Fruit fly (Drosophila melanogaster) Kc167 (cell line): Measurements from ENCODE around the gene cnc.

ENCODE experiments used
- Myc ChIP-seq: fragments of >200 bp; optimal IDR thresholded peaks from 2 replicates; lab custom pipeline; 2017; ENCODE audit warnings: missing external identifiers
- Sin3A ChIP-seq: fragments of >200 bp; optimal IDR thresholded peaks from 2 replicates; lab custom pipeline; 2018; ENCODE audit warnings: missing external identifiers
- h ChIP-seq: fragments of >200 bp; optimal IDR thresholded peaks from 3 replicates; lab custom pipeline; 2018; ENCODE audit warnings: missing external identifiers
- insv ChIP-seq: fragments of >200 bp; optimal IDR thresholded peaks from 3 replicates; lab custom pipeline; 2018; ENCODE audit warnings: missing external identifiers
- psq ChIP-seq: fragments of >200 bp; optimal IDR thresholded peaks from 2 replicates; lab custom pipeline; 2017; ENCODE audit warnings: missing external identifiers
- ttk ChIP-seq: sonication (Bioruptor generic); optimal IDR thresholded peaks from 2 replicates; lab custom pipeline; 2017; ENCODE audit warnings: missing external identifiers

The cnc gene

dm6 chr3R:23226521-23227039, at the start of gene cnc:
cnc (minus strand) TSS chr3R:23226711.
- no peak for TF ChIP-seq h (lab: Kevin White, UChicago)
- no peak for TF ChIP-seq insv (lab: Kevin White, UChicago)
- no peak for TF ChIP-seq psq (lab: Kevin White, UChicago)
- TF ChIP-seq Sin3A (lab: Kevin White, UChicago): no peak
- no peak for TF ChIP-seq ttk (lab: Kevin White, UChicago)
- no peak for TF ChIP-seq Myc (lab: Kevin White, UChicago)

DNA sequence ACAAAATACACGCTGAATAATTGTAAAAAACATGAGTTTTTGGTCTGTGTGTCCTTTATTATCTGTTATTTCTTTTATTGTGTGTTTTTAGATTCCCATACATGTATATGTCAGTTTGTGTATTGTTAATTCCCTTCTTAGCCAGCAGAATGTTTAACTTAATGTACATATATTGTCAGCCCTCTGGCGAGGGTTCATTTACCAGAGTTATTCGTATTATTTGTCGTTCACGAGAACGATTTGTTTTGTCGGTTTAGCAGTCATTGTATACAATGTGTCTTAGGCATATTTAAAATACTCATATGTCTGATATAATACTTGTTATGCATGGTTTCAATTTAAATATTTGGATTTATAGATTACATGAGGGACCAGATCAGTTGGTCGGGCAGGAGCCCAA, 34.1 kb upstream of the cnc start:
- TF ChIP-seq h (lab: Kevin White, UChicago) (no peak), ttk (lab: Kevin White, UChicago) (no peak), psq (lab: Kevin White, UChicago) (no peak), insv (lab: Kevin White, UChicago) (no peak), Sin3A (lab: Kevin White, UChicago) (no peak), Myc (lab: Kevin White, UChicago) (no peak)

- TF ChIP-seq Myc (lab: Kevin White, UChicago): no peak
- TF ChIP-seq psq (lab: Kevin White, UChicago): no peak
- no peak for TF ChIP-seq ttk (lab: Kevin White, UChicago)
- no peak for TF ChIP-seq h (lab: Kevin White, UChicago)
- TF ChIP-seq insv (lab: Kevin White, UChicago): no peak
- no peak for TF ChIP-seq Sin3A (lab: Kevin White, UChicago)
Measured at dm6 chr3R:23258524-23258923, 32.0 kb upstream of the cnc start.

DNA sequence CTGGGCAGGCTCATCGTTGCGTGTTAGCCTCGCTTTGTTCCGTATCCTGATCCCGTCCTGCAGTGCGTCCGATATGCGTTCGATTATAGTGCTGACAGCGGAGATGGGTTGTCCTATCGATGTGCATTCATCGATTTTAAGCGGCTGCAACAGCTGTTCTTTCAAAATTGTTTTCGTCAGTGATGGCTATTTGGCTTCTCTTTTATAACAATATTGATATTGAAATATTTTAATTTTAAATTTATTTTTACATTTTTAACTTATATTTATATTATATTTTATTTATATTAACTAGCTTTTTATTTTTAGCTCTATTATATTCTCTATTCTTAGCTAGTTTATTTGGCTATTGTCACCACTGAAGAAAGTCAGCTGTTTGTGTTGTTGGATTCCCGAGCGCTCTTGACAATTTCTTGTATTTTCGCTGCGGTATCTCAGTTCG, 31.5 kb upstream of the cnc start, which contains the start of the genes wda and Pex11c:
wda (minus strand) TSS at position 102 of the 442 bp plus-strand sequence.
Pex11c (plus strand) TSS at position 380 of the 442 bp plus-strand sequence.
- TF ChIP-seq insv (lab: Kevin White, UChicago) (no peak), psq (lab: Kevin White, UChicago) (no peak)

DNA sequence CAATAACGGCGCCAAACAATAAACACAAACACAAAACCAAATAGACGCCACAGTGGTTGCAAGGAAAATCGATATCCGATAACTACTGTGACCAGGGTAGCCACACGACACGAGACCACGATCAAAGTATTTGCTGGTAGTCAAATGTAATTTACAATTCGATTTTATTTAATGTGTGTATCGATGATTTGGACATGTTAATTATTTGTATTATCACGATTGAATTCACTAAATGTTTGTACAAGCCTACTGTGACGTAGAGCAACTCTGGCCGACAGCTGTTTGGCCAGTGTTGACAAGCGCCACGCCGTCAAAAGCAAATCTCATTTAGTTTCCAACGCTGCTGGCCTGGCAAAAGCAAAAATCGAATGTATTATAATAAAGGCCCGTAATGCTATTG, 24.7 kb upstream of the cnc start, which contains the start of the genes Rad60 and EloA:
Rad60 (minus strand) TSS at position 222 of the 400 bp plus-strand sequence.
EloA (plus strand) TSS at position 308 of the 400 bp plus-strand sequence.
- TF ChIP-seq h (lab: Kevin White, UChicago): no peak
- no peak for TF ChIP-seq psq (lab: Kevin White, UChicago)
- no peak for TF ChIP-seq ttk (lab: Kevin White, UChicago)
- no peak for TF ChIP-seq Sin3A (lab: Kevin White, UChicago)
- TF ChIP-seq Myc (lab: Kevin White, UChicago): no peak
- TF ChIP-seq insv (lab: Kevin White, UChicago): no peak

- TF ChIP-seq Myc (lab: Kevin White, UChicago) (no peak), psq (lab: Kevin White, UChicago) (no peak), ttk (lab: Kevin White, UChicago) (no peak), insv (lab: Kevin White, UChicago) (no peak), h (lab: Kevin White, UChicago) (no peak), Sin3A (lab: Kevin White, UChicago) (no peak)
Measured at dm6 chr3R:23248853-23249573, 22.5 kb upstream of the cnc start, which contains the start of gene CG4467. CG4467 (minus strand) TSS chr3R:23248903.

dm6 chr3R:23239934-23240632, 13.6 kb upstream of the cnc start:
- TF ChIP-seq insv (lab: Kevin White, UChicago) (no peak), ttk (lab: Kevin White, UChicago) (no peak), psq (lab: Kevin White, UChicago) (no peak), Myc (lab: Kevin White, UChicago) (no peak)

DNA sequence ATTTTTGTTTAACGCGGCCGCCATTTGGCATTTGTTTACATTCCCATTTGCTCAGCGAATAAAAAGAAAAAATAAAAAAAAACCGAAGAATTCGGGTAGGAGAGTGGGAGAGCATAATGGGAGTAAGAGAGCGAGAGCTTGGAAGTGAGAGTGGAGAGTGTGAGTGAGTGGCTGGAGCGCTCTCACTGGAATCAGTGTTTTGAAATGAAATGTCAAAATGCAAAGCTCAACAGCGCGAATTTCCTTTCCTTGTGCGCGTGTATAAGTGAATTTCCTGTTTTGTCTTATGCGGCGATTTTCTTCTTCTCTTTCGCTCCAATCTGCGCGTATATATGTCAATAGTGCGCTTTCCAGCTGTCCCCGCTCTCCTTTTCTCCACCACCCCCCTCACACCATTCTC, 12.5 kb upstream of the cnc start:
- TF ChIP-seq psq (lab: Kevin White, UChicago) (no peak), h (lab: Kevin White, UChicago) (no peak), Myc (lab: Kevin White, UChicago) (no peak), insv (lab: Kevin White, UChicago) (no peak), ttk (lab: Kevin White, UChicago) (no peak), Sin3A (lab: Kevin White, UChicago) (no peak)

- TF ChIP-seq insv (lab: Kevin White, UChicago): no peak
Measured at dm6 chr3R:23228605-23229264, 2.2 kb upstream of the cnc start.

- TF ChIP-seq insv (lab: Kevin White, UChicago): no peak
- TF ChIP-seq Myc (lab: Kevin White, UChicago): no peak
- TF ChIP-seq ttk (lab: Kevin White, UChicago): no peak
- no peak for TF ChIP-seq psq (lab: Kevin White, UChicago)
- TF ChIP-seq h (lab: Kevin White, UChicago): no peak
- TF ChIP-seq Sin3A (lab: Kevin White, UChicago): no peak
Measured at dm6 chr3R:23225266-23225665, 1.2 kb downstream of the cnc start.
